Worm (Caenorhabditis elegans) whole organism, L3 larva: ENCODE results near the gene clec-263.

ENCODE experiments used
- R02D3.7 ChIP-seq: fragments of 150-350 bp; optimal IDR thresholded peaks from 2 replicates; lab custom pipeline; 2014; ENCODE audit warnings: missing biosample characterization, missing genetic modification characterization
- ama-1 ChIP-seq: fragments of 150-350 bp; optimal IDR thresholded peaks from 2 replicates; lab custom pipeline; 2018
- ceh-28 ChIP-seq: fragments of 150-350 bp; optimal IDR thresholded peaks from 2 replicates; lab custom pipeline; 2014; ENCODE audit warnings: missing biosample characterization, missing genetic modification reagents, missing genetic modification characterization
- ceh-9 ChIP-seq: sonication (generic microtip); optimal IDR thresholded peaks from 2 replicates; lab custom pipeline; 2018; ENCODE audit warnings: missing biosample characterization, missing genetic modification characterization
- lin-15B ChIP-seq: fragments of 150-350 bp; optimal IDR thresholded peaks from 2 replicates; lab custom pipeline; 2014; ENCODE audit warnings: missing biosample characterization, missing genetic modification characterization
- lin-39 ChIP-seq: fragments of 150-350 bp; optimal IDR thresholded peaks from 2 replicates; lab custom pipeline; 2018; ENCODE audit warnings: missing biosample characterization, missing genetic modification reagents, missing genetic modification characterization
- nhr-11 ChIP-seq: fragments of 150-350 bp; optimal IDR thresholded peaks from 2 replicates; lab custom pipeline; 2014; ENCODE audit warnings: missing biosample characterization, missing genetic modification characterization
- nhr-28 ChIP-seq: fragments of 150-350 bp; optimal IDR thresholded peaks from 2 replicates; lab custom pipeline; 2014; ENCODE audit warnings: missing biosample characterization, missing genetic modification characterization
- pha-4 ChIP-seq: fragments of 150-350 bp; optimal IDR thresholded peaks from 2 replicates; lab custom pipeline; 2014; ENCODE audit warnings: missing biosample characterization, missing genetic modification reagents, missing genetic modification characterization
- skn-1 ChIP-seq: fragments of 150-350 bp; optimal IDR thresholded peaks from 2 replicates; lab custom pipeline; 2014; ENCODE audit warnings: missing biosample characterization, missing genetic modification characterization
- snpc-4 ChIP-seq: fragments of 150-350 bp; optimal IDR thresholded peaks from 2 replicates; lab custom pipeline; 2014; ENCODE audit warnings: missing biosample characterization, missing genetic modification characterization

- no peak for TF ChIP-seq ceh-28
- TF ChIP-seq lin-15B (tag; lab: Kevin White, UChicago), result no peak
- TF ChIP-seq R02D3.7, result no peak
- TF ChIP-seq skn-1, result no peak
- TF ChIP-seq pha-4, result no peak
- TF ChIP-seq nhr-28 (tag; lab: Kevin White, UChicago), result no peak
- TF ChIP-seq ceh-9 (tag; lab: Kevin White, UChicago), result no peak
- TF ChIP-seq nhr-11 (tag; lab: Kevin White, UChicago), result no peak
- no peak for TF ChIP-seq ama-1 (lab: Kevin White, UChicago)
- TF ChIP-seq snpc-4 (tag; lab: Kevin White, UChicago), result no peak
- no peak for TF ChIP-seq lin-39
Measured at ce11 chrV:20552971-20553370, 21.4 kb upstream of the clec-263 start, which contains the start of gene vmo-1.
